Fruit fly (Drosophila melanogaster) whole organism, prepupa: Measurements from ENCODE around the gene ppk10.

Source experiments
- Blimp-1 ChIP-seq: fragments of 200-800 bp; sonication (Bioruptor generic); optimal IDR thresholded peaks from 3 replicates; lab custom pipeline; 2017; ENCODE audit warnings: missing biosample characterization, missing genetic modification characterization, mild to moderate bottlenecking, moderate library complexity, missing genetic modification reagents
- CG6163 ChIP-seq: fragments of 200-800 bp; sonication (Bioruptor generic); IDR thresholded peaks from 3 replicates; pipeline ENCODE4 v1.3.6; 2022; ENCODE audit warnings: missing biosample characterization, missing genetic modification characterization
- CG6276 ChIP-seq: fragments of 200-800 bp; sonication (Bioruptor generic); optimal IDR thresholded peaks from 2 replicates; lab custom pipeline; 2017; ENCODE audit warnings: missing biosample characterization, mild to moderate bottlenecking, missing genetic modification characterization
- CG6854 ChIP-seq: fragments of 200-800 bp; sonication (Bioruptor generic); optimal IDR thresholded peaks from 2 replicates; lab custom pipeline; 2017; ENCODE audit warnings: missing biosample characterization, mild to moderate bottlenecking, missing genetic modification characterization
- CG7368 ChIP-seq: fragments of 200-800 bp; sonication (Bioruptor generic); optimal IDR thresholded peaks from 3 replicates; lab custom pipeline; 2016; ENCODE audit warnings: missing biosample characterization, missing genetic modification characterization
- Hr39 ChIP-seq: fragments of 200-800 bp; sonication (Bioruptor generic); optimal IDR thresholded peaks from 2 replicates; lab custom pipeline; 2016; ENCODE audit warnings: missing biosample characterization, missing genetic modification characterization
- Sox15 ChIP-seq: fragments of 200-800 bp; sonication (Bioruptor generic); optimal IDR thresholded peaks from 3 replicates; lab custom pipeline; 2016; ENCODE audit warnings: missing biosample characterization, missing genetic modification characterization
- eg ChIP-seq: fragments of 200-800 bp; sonication (Bioruptor generic); IDR thresholded peaks from 3 replicates; pipeline ENCODE4 v1.3.6; 2022; ENCODE audit warnings: missing biosample characterization, missing genetic modification characterization

DNA sequence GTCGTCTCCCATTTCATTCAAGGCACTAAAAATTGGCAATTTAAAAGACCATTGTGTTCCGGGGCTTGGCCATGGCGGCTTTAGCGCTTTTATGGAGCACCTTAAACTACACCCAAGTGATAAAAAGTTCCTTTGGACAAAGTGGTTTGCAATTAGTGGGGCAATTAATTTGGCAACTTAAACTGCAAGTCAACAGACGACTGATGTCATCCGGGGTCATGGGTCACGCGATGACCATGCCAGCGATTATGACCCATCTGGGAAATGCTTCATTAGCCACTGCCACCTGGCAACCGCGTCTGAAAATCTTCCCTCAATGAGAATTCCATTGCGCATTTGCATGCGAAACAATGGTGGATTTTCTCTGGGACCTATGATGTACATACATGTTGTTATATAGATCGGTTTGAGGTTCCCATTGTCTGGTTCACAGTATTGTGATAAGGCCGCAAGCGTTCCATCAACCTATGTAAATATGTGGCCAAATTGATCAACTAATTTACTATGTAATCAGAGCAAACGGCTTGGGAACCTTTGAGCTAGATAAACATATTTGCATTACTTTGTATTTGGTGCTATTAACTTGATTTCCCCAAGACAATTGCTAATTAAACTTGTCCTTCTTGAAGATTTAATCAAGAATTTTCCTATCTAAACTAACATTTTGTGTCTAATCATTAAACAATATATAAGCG lies 45.1 kb upstream of the ppk10 start:
- TF ChIP-seq CG6163 (GFP tag; lab: Robert Waterston, UW) (no peak), Sox15 (no peak), Blimp-1 (GFP tag; lab: Kevin White, UChicago) (no peak), CG6276 (GFP tag; lab: Kevin White, UChicago) (no peak), CG7368 (GFP tag; lab: Kevin White, UChicago) (no peak), Hr39 (GFP tag; lab: Kevin White, UChicago) (no peak), CG6854 (GFP tag; lab: Kevin White, UChicago) (no peak), eg (no peak)
